Worm (Caenorhabditis elegans) whole organism, L2 larva: ENCODE measurements around the gene msp-10.

Source experiments
- C34F6.9 ChIP-seq: fragments of 150-350 bp; optimal IDR thresholded peaks from 2 replicates; lab custom pipeline; 2014; ENCODE audit warnings: missing biosample characterization, missing genetic modification characterization
- F13H6.1 ChIP-seq: sonication (generic microtip); optimal IDR thresholded peaks from 2 replicates; lab custom pipeline; 2016; ENCODE audit warnings: missing genetic modification characterization, missing compliant biosample characterization
- R02D3.7 ChIP-seq: fragments of 150-350 bp; optimal IDR thresholded peaks from 2 replicates; lab custom pipeline; 2014; ENCODE audit warnings: missing biosample characterization, missing genetic modification characterization
- Y55F3AM.14 ChIP-seq: fragments of 200-800 bp; sonication (Bioruptor generic); optimal IDR thresholded peaks from 2 replicates; lab custom pipeline; 2018; ENCODE audit warnings: mild to moderate bottlenecking, missing genetic modification characterization, missing compliant biosample characterization
- ZK546.5 ChIP-seq: sonication (generic microtip); optimal IDR thresholded peaks from 2 replicates; lab custom pipeline; 2017; ENCODE audit warnings: missing biosample characterization, missing genetic modification characterization
- alr-1 ChIP-seq: fragments of 150-350 bp; optimal IDR thresholded peaks from 2 replicates; lab custom pipeline; 2014; ENCODE audit warnings: missing biosample characterization, missing genetic modification characterization
- aly-2 ChIP-seq: fragments of 150-350 bp; optimal IDR thresholded peaks from 2 replicates; lab custom pipeline; 2014; ENCODE audit warnings: missing biosample characterization, missing genetic modification characterization
- ama-1 ChIP-seq: fragments of 150-350 bp; optimal IDR thresholded peaks from 2 replicates; lab custom pipeline; 2018; ENCODE audit warnings: inconsistent platforms
- blmp-1 ChIP-seq: sonication (generic microtip); optimal IDR thresholded peaks from 2 replicates; lab custom pipeline; 2017; ENCODE audit warnings: missing genetic modification characterization, mild to moderate bottlenecking, missing compliant biosample characterization, antibody characterized with exemption, moderate library complexity; ENCODE audit not compliant: insufficient read depth
- ceh-82 ChIP-seq: fragments of 150-350 bp; optimal IDR thresholded peaks from 2 replicates; lab custom pipeline; 2014; ENCODE audit warnings: missing biosample characterization, missing genetic modification characterization
- crh-2 ChIP-seq: sonication (generic microtip); optimal IDR thresholded peaks from 2 replicates; lab custom pipeline; 2017; ENCODE audit warnings: missing biosample characterization, missing genetic modification characterization
- egl-27 ChIP-seq: sonication (generic microtip); optimal IDR thresholded peaks from 3 replicates; lab custom pipeline; 2017; ENCODE audit warnings: missing biosample characterization, missing genetic modification reagents, missing genetic modification characterization
- elt-1 ChIP-seq: fragments of 150-350 bp; optimal IDR thresholded peaks from 2 replicates; lab custom pipeline; 2014; ENCODE audit warnings: missing biosample characterization, missing genetic modification characterization
- fos-1 ChIP-seq: fragments of 150-350 bp; optimal IDR thresholded peaks from 2 replicates; lab custom pipeline; 2014; ENCODE audit warnings: missing biosample characterization, missing genetic modification characterization
- gmeb-1 ChIP-seq: fragments of 150-350 bp; optimal IDR thresholded peaks from 2 replicates; lab custom pipeline; 2014; ENCODE audit warnings: missing biosample characterization, missing genetic modification characterization
- lin-11 ChIP-seq: fragments of 150-350 bp; sonication (generic microtip); optimal IDR thresholded peaks from 2 replicates; lab custom pipeline; 2014; ENCODE audit warnings: missing biosample characterization, missing genetic modification characterization, inconsistent platforms, mixed read lengths
- lin-39 ChIP-seq: fragments of 150-350 bp; optimal IDR thresholded peaks from 2 replicates; lab custom pipeline; 2014; ENCODE audit warnings: missing biosample characterization, missing genetic modification reagents, missing genetic modification characterization
- lsy-2 ChIP-seq, 2 experiments: fragments of 150-350 bp in 1 of 2; sonication (generic microtip) in 1 of 2; optimal IDR thresholded peaks; 2 replicates each; lab custom pipeline; 2014 to 2017; ENCODE audit warnings: missing biosample characterization in 2 of 2, missing genetic modification characterization in 2 of 2
- mab-5 ChIP-seq: fragments of 150-350 bp; optimal IDR thresholded peaks from 2 replicates; lab custom pipeline; 2014; ENCODE audit warnings: missing biosample characterization, missing genetic modification characterization
- mbf-1 ChIP-seq: sonication (generic microtip); optimal IDR thresholded peaks from 2 replicates; lab custom pipeline; 2017; ENCODE audit warnings: missing biosample characterization, missing genetic modification characterization
- mdl-1 ChIP-seq, 2 experiments: fragments of 150-350 bp in 1 of 2; sonication (generic microtip) in 1 of 2; optimal IDR thresholded peaks; 2 replicates each; lab custom pipeline; 2017; ENCODE audit warnings: missing biosample characterization in 2 of 2, missing genetic modification characterization in 2 of 2
- nhr-10 ChIP-seq: sonication (generic microtip); optimal IDR thresholded peaks from 2 replicates; lab custom pipeline; 2017; ENCODE audit warnings: missing biosample characterization, missing genetic modification characterization
- nhr-12 ChIP-seq: fragments of 150-350 bp; optimal IDR thresholded peaks from 2 replicates; lab custom pipeline; 2014; ENCODE audit warnings: missing biosample characterization, missing genetic modification characterization
- nhr-129 ChIP-seq: fragments of 150-350 bp; optimal IDR thresholded peaks from 2 replicates; lab custom pipeline; 2014; ENCODE audit warnings: missing biosample characterization, missing genetic modification characterization
- nhr-21 ChIP-seq: fragments of 150-350 bp; optimal IDR thresholded peaks from 2 replicates; lab custom pipeline; 2014; ENCODE audit warnings: missing biosample characterization, missing genetic modification characterization
- nhr-23 ChIP-seq: fragments of 150-350 bp; optimal IDR thresholded peaks from 2 replicates; lab custom pipeline; 2014; ENCODE audit warnings: missing biosample characterization, missing genetic modification reagents, missing genetic modification characterization
- nhr-25 ChIP-seq: fragments of 150-350 bp; sonication (generic microtip); optimal IDR thresholded peaks from 3 replicates; lab custom pipeline; 2014; ENCODE audit warnings: missing biosample characterization, missing genetic modification characterization
- nhr-6 ChIP-seq: fragments of 150-350 bp; optimal IDR thresholded peaks from 2 replicates; lab custom pipeline; 2014; ENCODE audit warnings: missing biosample characterization, missing genetic modification characterization
- nhr-77 ChIP-seq: fragments of 150-350 bp; optimal IDR thresholded peaks from 2 replicates; lab custom pipeline; 2014; ENCODE audit warnings: missing biosample characterization, missing genetic modification characterization
- peb-1 ChIP-seq: fragments of 150-350 bp; optimal IDR thresholded peaks from 2 replicates; lab custom pipeline; 2014; ENCODE audit warnings: missing biosample characterization, missing genetic modification characterization
- skn-1 ChIP-seq: sonication (generic microtip); optimal IDR thresholded peaks from 2 replicates; lab custom pipeline; 2017; ENCODE audit warnings: missing biosample characterization, missing genetic modification characterization
- sma-3 ChIP-seq: sonication (generic microtip); optimal IDR thresholded peaks from 2 replicates; lab custom pipeline; 2016; ENCODE audit warnings: missing genetic modification reagents, missing genetic modification characterization, missing compliant biosample characterization
- sma-9 ChIP-seq, 2 experiments: fragments of 150-350 bp in 1 of 2; sonication (generic microtip) in 1 of 2; optimal IDR thresholded peaks; 2 replicates each; lab custom pipeline; 2014 to 2016; ENCODE audit warnings: missing genetic modification characterization in 2 of 2, mild to moderate bottlenecking in 1 of 2, missing biosample characterization in 1 of 2, missing compliant biosample characterization in 1 of 2, missing genetic modification reagents in 1 of 2, moderate library complexity in 1 of 2
- snpc-4 ChIP-seq: fragments of 150-350 bp; optimal IDR thresholded peaks from 2 replicates; lab custom pipeline; 2014; ENCODE audit warnings: missing biosample characterization, missing genetic modification characterization
- unc-39 ChIP-seq: fragments of 150-350 bp; optimal IDR thresholded peaks from 2 replicates; lab custom pipeline; 2014; ENCODE audit warnings: missing biosample characterization, missing genetic modification characterization
- unc-55 ChIP-seq: fragments of 150-350 bp; sonication (generic microtip); optimal IDR thresholded peaks from 3 replicates; lab custom pipeline; 2014; ENCODE audit warnings: missing biosample characterization, missing genetic modification reagents, missing genetic modification characterization
- zag-1 ChIP-seq: fragments of 150-350 bp; optimal IDR thresholded peaks from 2 replicates; lab custom pipeline; 2014; ENCODE audit warnings: missing biosample characterization, missing genetic modification characterization
- ztf-1 ChIP-seq: fragments of 200-800 bp; sonication (Bioruptor generic); conservative IDR thresholded peaks from 2 replicates; pipeline ENCODE4 v1.3.6; 2022; ENCODE audit warnings: missing genetic modification characterization, missing compliant biosample characterization
- ztf-11 ChIP-seq: sonication (generic microtip); optimal IDR thresholded peaks from 2 replicates; lab custom pipeline; 2017; ENCODE audit warnings: missing biosample characterization, missing genetic modification characterization
- ztf-4 ChIP-seq: fragments of 150-350 bp; optimal IDR thresholded peaks from 2 replicates; lab custom pipeline; 2014; ENCODE audit warnings: missing biosample characterization, missing genetic modification characterization

msp-10 gene

DNA sequence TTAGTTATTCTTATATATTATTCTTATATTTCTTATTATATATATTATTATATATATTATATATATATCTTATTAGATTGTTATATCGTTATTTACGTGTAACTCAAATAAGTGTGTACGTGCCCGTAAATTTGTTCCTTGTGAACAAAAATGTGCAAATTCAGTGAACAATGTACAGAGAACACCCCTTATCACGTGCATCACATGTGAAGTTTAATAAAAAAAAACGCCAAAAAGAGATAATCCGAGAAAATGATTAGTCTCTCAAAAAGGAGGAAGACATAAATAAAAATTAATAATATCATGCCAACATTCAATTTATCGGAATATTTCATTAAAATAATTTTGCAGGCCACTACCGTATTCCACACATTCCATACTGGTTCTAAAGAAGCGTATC is 37.8 kb upstream of the msp-10 start:
- peak; percentile 14 for TF ChIP-seq sma-9 (GFP tag; optimal IDR thresholded peaks at IDR 0.05; lab: Kevin White, UChicago)
- TF ChIP-seq sma-9 (tag; optimal IDR thresholded peaks at IDR 0.05; lab: Kevin White, UChicago) = no peak
- TF ChIP-seq crh-2 (tag; lab: Kevin White, UChicago) = no peak

DNA sequence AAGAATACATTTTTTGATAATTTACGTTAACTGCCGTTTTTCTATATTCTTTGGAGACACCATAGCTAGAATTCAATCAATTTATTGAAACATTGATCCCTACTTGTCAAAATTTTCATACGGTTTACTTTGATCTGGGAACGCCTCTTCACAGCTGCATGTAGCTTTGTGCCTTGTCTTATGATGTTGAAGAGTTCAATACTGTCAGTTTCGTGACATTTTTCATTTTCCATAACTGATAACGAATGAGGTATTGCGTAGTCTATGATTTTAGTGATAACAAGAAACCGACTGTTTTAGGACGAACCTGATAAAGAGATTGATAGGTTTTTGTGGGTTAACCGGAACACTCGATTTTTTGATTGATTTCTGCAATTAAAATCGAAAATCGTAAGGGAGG is 36.0 kb upstream of the msp-10 start:
- TF ChIP-seq sma-3 (GFP tag; lab: Kevin White, UChicago) (peak; percentile 24), aly-2 (no peak), nhr-129 (tag; lab: Kevin White, UChicago) (peak; percentile 21), ZK546.5 (no peak), lin-11 (tag; lab: Kevin White, UChicago) (no peak), gmeb-1 (tag; lab: Kevin White, UChicago) (peak; percentile 48), blmp-1 (tag; lab: Kevin White, UChicago) (peak; percentile 34), snpc-4 (tag; lab: Kevin White, UChicago) (no peak), crh-2 (tag; lab: Kevin White, UChicago) (peak; percentile 78), elt-1 (tag; lab: Kevin White, UChicago) (no peak), sma-9 (GFP tag; optimal IDR thresholded peaks at IDR 0.05; lab: Kevin White, UChicago) (peak; percentile 83), sma-9 (tag; optimal IDR thresholded peaks at IDR 0.05; lab: Kevin White, UChicago) (no peak), nhr-6 (tag; lab: Kevin White, UChicago) (no peak), fos-1 (tag; lab: Kevin White, UChicago) (peak; percentile 91), skn-1 (tag; lab: Kevin White, UChicago) (no peak), F13H6.1 (tag; lab: Kevin White, UChicago) (peak; percentile 25), alr-1 (no peak)

DNA sequence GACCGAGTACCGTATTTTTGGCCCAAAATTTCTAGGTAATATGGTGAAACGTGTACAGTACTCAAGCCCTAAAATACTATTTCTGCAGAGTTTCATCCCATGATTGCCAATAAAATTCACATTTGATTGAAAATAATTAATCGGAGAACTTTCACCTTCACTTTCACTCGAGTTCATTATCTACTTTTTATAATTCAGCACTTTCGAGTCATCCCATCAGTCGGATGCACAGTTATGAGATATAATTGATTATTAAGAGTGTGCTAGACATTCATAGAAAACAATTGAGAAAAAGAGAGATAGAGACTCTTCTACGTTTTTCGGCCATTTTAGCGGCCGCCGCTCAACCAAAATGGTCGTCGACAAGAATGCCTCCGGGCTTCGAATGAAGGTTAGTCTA is 34.7 kb upstream of the msp-10 start, which contains the start of gene fat-3:
Gene fat-3 (plus strand): TSS at position 313 of the 400 bp plus-strand sequence.
- no peak for TF ChIP-seq nhr-6 (tag; lab: Kevin White, UChicago)
- no peak for TF ChIP-seq ceh-82 (tag; lab: Kevin White, UChicago)
- TF ChIP-seq mbf-1 (tag; lab: Kevin White, UChicago) = no peak
- no peak for TF ChIP-seq snpc-4 (tag; lab: Kevin White, UChicago)
- no peak for TF ChIP-seq ztf-11
- TF ChIP-seq sma-3 (GFP tag; lab: Kevin White, UChicago) = no peak
- TF ChIP-seq crh-2 (tag; lab: Kevin White, UChicago) = peak; percentile 33
- TF ChIP-seq C34F6.9 (tag; lab: Kevin White, UChicago) = peak; percentile 30
- no peak for TF ChIP-seq lin-39 (tag; lab: Kevin White, UChicago)
- no peak for TF ChIP-seq unc-55 (GFP tag; lab: Kevin White, UChicago)
- no peak for TF ChIP-seq R02D3.7 (tag; lab: Kevin White, UChicago)
- TF ChIP-seq lsy-2 (tag; optimal IDR thresholded peaks at IDR 0.05; lab: Kevin White, UChicago) = peak in 1 of 2 experiments; percentile 24
- TF ChIP-seq F13H6.1 (tag; lab: Kevin White, UChicago) = peak; percentile 1
- no peak for TF ChIP-seq ztf-1 (GFP tag; lab: Robert Waterston, UW)
- peak; percentile 91 for TF ChIP-seq blmp-1 (tag; lab: Kevin White, UChicago)
- no peak for TF ChIP-seq gmeb-1 (tag; lab: Kevin White, UChicago)
- TF ChIP-seq nhr-12 (tag; lab: Kevin White, UChicago) = no peak
- TF ChIP-seq zag-1 (tag; lab: Kevin White, UChicago) = no peak
- TF ChIP-seq sma-9 (GFP tag; optimal IDR thresholded peaks at IDR 0.05; lab: Kevin White, UChicago) = peak; percentile 62
- no peak for TF ChIP-seq sma-9 (tag; optimal IDR thresholded peaks at IDR 0.05; lab: Kevin White, UChicago)
- peak; percentile 72 for TF ChIP-seq fos-1 (tag; lab: Kevin White, UChicago)
- no peak for TF ChIP-seq peb-1
- no peak for TF ChIP-seq nhr-77

DNA sequence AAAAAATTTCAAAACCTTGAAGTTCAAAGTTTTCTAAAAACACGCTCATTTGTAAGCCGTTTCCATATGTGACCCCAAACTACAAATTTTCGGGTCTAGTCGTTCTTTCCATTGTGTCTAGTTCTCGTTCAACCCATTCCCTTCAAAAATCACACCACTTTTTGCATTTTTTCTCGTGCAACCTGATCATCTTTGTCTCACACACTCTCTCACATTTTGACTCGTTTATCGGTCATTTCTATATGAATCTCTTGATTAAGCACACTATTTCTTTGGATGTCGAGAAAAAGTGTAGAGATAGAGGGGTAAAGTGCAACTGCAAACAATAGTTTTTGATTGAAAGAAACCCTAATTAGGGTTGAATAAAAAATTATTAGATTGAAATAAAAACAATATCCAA is 33.9 kb upstream of the msp-10 start:
- TF ChIP-seq fos-1 (tag; lab: Kevin White, UChicago) (peak; percentile 85), Y55F3AM.14 (no peak), ztf-4 (tag; lab: Kevin White, UChicago) (no peak), ZK546.5 (no peak), mab-5 (tag; lab: Kevin White, UChicago) (peak; percentile 16), C34F6.9 (tag; lab: Kevin White, UChicago) (peak; percentile 58), nhr-6 (tag; lab: Kevin White, UChicago) (peak; percentile 8), sma-3 (GFP tag; lab: Kevin White, UChicago) (peak; percentile 60), blmp-1 (tag; lab: Kevin White, UChicago) (peak; percentile 37), unc-55 (GFP tag; lab: Kevin White, UChicago) (no peak), egl-27 (tag; lab: Kevin White, UChicago) (peak; percentile 22), skn-1 (tag; lab: Kevin White, UChicago) (no peak), nhr-129 (tag; lab: Kevin White, UChicago) (peak; percentile 62), nhr-10 (tag; lab: Kevin White, UChicago) (no peak), ztf-11 (no peak), mdl-1 (tag; optimal IDR thresholded peaks at IDR 0.05; lab: Kevin White, UChicago) (peak in 1 of 2 experiments; percentile 28), mbf-1 (tag; lab: Kevin White, UChicago) (no peak), sma-9 (GFP tag; optimal IDR thresholded peaks at IDR 0.05; lab: Kevin White, UChicago) (peak; percentile 88), sma-9 (tag; optimal IDR thresholded peaks at IDR 0.05; lab: Kevin White, UChicago) (no peak), unc-39 (tag; lab: Kevin White, UChicago) (no peak), lsy-2 (tag; optimal IDR thresholded peaks at IDR 0.05; lab: Kevin White, UChicago) (peak in 1 of 2 experiments; percentile 67), nhr-77 (no peak), snpc-4 (tag; lab: Kevin White, UChicago) (no peak), nhr-25 (tag; lab: Kevin White, UChicago) (peak; percentile 65), F13H6.1 (tag; lab: Kevin White, UChicago) (peak; percentile 79), ztf-1 (GFP tag; lab: Robert Waterston, UW) (no peak), R02D3.7 (tag; lab: Kevin White, UChicago) (no peak), alr-1 (no peak), nhr-12 (tag; lab: Kevin White, UChicago) (no peak), zag-1 (tag; lab: Kevin White, UChicago) (no peak), ama-1 (lab: Kevin White, UChicago) (no peak), elt-1 (tag; lab: Kevin White, UChicago) (no peak), nhr-23 (tag; lab: Kevin White, UChicago) (no peak), crh-2 (tag; lab: Kevin White, UChicago) (peak; percentile 81), gmeb-1 (tag; lab: Kevin White, UChicago) (peak; percentile 52), nhr-21 (tag; lab: Kevin White, UChicago) (peak; percentile 9)
